Worm (Caenorhabditis elegans) whole organism, early embryonic: ENCODE results near the gene spp-29.

Source experiments
- F13C5.2 ChIP-seq: sonication (generic microtip); optimal IDR thresholded peaks from 2 replicates; lab custom pipeline; 2017; ENCODE audit warnings: mild to moderate bottlenecking, missing genetic modification characterization, inconsistent platforms, missing compliant biosample characterization
- aly-1 ChIP-seq: sonication (generic microtip); optimal IDR thresholded peaks from 2 replicates; lab custom pipeline; 2016; ENCODE audit warnings: missing genetic modification characterization, missing compliant biosample characterization
- ama-1 ChIP-seq: fragments of 150-350 bp; optimal IDR thresholded peaks from 2 replicates; lab custom pipeline; 2014
- ceh-13 ChIP-seq: fragments of 200-800 bp; sonication (Bioruptor generic); optimal IDR thresholded peaks from 2 replicates; lab custom pipeline; 2018; ENCODE audit warnings: mild to moderate bottlenecking, missing genetic modification characterization, missing compliant biosample characterization
- ceh-36 ChIP-seq: sonication (generic microtip); optimal IDR thresholded peaks from 2 replicates; lab custom pipeline; 2016; ENCODE audit warnings: missing genetic modification characterization, inconsistent platforms, missing compliant biosample characterization
- ets-7 ChIP-seq: sonication (generic microtip); optimal IDR thresholded peaks from 2 replicates; lab custom pipeline; 2016; ENCODE audit warnings: missing genotype, missing genetic modification characterization, missing compliant biosample characterization
- flt-1 ChIP-seq: fragments of 200-800 bp; sonication (Bioruptor generic); IDR thresholded peaks from 2 replicates; pipeline ENCODE4 v1.3.6; 2022; ENCODE audit warnings: missing genetic modification characterization, missing compliant biosample characterization
- hmbx-1 ChIP-seq: sonication (generic microtip); optimal IDR thresholded peaks from 2 replicates; lab custom pipeline; 2016; ENCODE audit warnings: mild to moderate bottlenecking, missing genetic modification characterization, missing compliant biosample characterization
- hmg-4 ChIP-seq: fragments of 200-800 bp; sonication (Bioruptor generic); optimal IDR thresholded peaks from 2 replicates; lab custom pipeline; 2018; ENCODE audit warnings: mild to moderate bottlenecking, missing genetic modification characterization, missing compliant biosample characterization
- hnd-1 ChIP-seq: sonication (generic microtip); optimal IDR thresholded peaks from 2 replicates; lab custom pipeline; 2016; ENCODE audit warnings: missing genetic modification characterization, missing compliant biosample characterization
- pes-1 ChIP-seq: fragments of 200-800 bp; sonication (Bioruptor generic); IDR thresholded peaks from 2 replicates; pipeline ENCODE4 v1.3.6; 2022; ENCODE audit warnings: missing genetic modification reagents, missing genetic modification characterization, missing compliant biosample characterization
- scrt-1 ChIP-seq: fragments of 200-800 bp; sonication (Bioruptor generic); IDR thresholded peaks from 2 replicates; pipeline ENCODE4 v1.3.6; 2022; ENCODE audit warnings: missing genetic modification characterization, missing compliant biosample characterization
- sea-1 ChIP-seq: fragments of 200-800 bp; sonication (Bioruptor generic); conservative IDR thresholded peaks from 2 replicates; pipeline ENCODE4 v1.3.6; 2022; ENCODE audit warnings: missing genetic modification characterization, missing compliant biosample characterization
- tra-4 ChIP-seq: sonication (generic microtip); optimal IDR thresholded peaks from 2 replicates; lab custom pipeline; 2017; ENCODE audit warnings: missing genetic modification characterization, missing compliant biosample characterization

- no peak for TF ChIP-seq hmg-4
- TF ChIP-seq ceh-36 (tag; lab: Kevin White, UChicago), result no peak
- no peak for TF ChIP-seq hmbx-1
- TF ChIP-seq ama-1 (lab: Kevin White, UChicago), result no peak
- no peak for TF ChIP-seq scrt-1 (GFP tag; lab: Robert Waterston, UW)
- no peak for TF ChIP-seq ets-7 (tag; lab: Kevin White, UChicago)
- TF ChIP-seq tra-4 (tag; lab: Kevin White, UChicago), result no peak
- no peak for TF ChIP-seq aly-1 (tag; lab: Kevin White, UChicago)
- TF ChIP-seq ceh-13 (GFP tag; lab: Kevin White, UChicago), result no peak
- no peak for TF ChIP-seq sea-1
- TF ChIP-seq flt-1, result no peak
- no peak for TF ChIP-seq hnd-1 (tag; lab: Kevin White, UChicago)
- no peak for TF ChIP-seq pes-1
- TF ChIP-seq F13C5.2 (tag; lab: Kevin White, UChicago), result no peak
Measured at ce11 chrV:17694260-17694659, 2.4 kb downstream of the spp-29 start.
